Fruit fly (Drosophila melanogaster): ENCODE results near the gene CG17186.

Gene CG17186

DNA sequence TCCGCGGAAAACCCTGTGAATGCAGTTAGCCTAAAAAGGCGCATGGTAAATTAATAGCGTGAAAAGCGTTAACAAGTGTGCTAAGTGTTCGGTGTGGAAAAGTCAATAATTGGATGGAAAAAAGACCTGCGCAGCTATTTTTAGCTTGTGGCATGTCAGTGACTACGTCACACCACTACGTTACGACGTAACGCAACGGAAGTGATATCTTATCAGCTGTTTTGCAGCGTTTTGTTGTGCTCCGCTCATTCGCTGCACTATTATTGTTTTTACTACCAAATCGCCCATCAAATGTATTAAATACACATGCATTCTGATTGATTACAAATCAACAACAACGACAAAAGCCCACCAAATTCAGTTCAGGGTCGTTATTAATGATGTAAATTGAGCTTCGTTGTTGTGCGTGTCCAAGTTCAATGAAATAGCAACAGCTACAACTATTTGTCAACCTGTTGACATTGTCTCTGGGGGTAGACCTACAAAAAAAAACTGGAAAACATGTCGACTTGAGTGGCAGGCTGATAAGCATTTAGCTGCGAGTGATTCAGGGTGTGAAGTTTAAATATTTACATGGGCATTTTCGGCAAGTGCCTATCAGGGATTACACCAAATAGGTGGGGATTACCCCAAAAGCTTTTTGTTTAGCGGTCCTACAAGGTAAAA lies 29.6 kb downstream of the CG17186 start:
- no peak for TF ChIP-seq CG32264 (GFP tag; optimal IDR thresholded peaks at IDR 0.05)
- TF ChIP-seq Rel (GFP tag; optimal IDR thresholded peaks at IDR 0.05): no peak
- peak; percentile 79 for TF ChIP-seq Rel (tag; optimal IDR thresholded peaks at IDR 0.05)

DNA sequence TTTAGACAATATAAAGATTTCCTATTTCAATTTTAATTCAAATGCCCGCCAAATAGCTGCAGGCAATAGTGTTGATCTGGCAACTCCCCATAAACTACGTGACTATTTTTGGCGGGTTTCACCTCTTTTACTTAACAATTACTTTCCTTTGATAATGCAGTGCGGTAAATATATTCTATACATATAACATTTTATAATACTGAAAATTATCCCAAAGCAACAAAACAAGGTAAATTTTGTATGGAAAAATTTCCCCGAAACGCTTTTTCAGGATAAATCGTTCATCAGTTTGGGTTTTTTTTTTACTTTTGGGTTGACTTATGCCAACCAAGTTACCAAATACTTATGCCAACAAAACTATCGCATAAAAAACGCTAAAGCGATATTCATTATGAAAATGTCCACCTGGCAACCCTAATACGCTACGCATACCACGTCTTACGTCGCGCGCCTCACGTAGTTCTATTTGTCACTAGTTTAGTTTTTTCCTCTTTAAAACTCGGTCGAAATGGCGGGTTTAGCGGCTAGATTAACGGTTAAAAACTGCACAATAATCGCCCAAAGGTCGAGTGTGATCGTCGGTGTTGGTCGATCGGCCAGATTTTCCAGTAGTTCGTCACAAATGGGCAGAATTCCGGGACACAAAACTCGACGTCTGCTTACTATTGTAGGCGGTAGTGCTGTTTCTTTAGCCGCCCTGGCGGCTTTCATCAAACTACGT lies 30.3 kb downstream of the CG17186 start, which contains the start of gene MICU3:
Gene MICU3 (plus strand): TSS at position 442 of the 721 bp plus-strand sequence.
- TF ChIP-seq br (GFP tag; optimal IDR thresholded peaks at IDR 0.05): peak; percentile 59
- no peak for TF ChIP-seq GATAd (GFP tag; optimal IDR thresholded peaks at IDR 0.05)
- TF ChIP-seq dl (GFP tag; optimal IDR thresholded peaks at IDR 0.05; ENCODE audit: insufficient read depth in 1 of 2, partially characterized antibody in 2 of 2): no peak
- no peak for TF ChIP-seq Myc (optimal IDR thresholded peaks at IDR 0.05)
- TF ChIP-seq dmrt93B (GFP tag; optimal IDR thresholded peaks at IDR 0.05): peak; percentile 45
- peak; percentile 58 for TF ChIP-seq fru (GFP tag; optimal IDR thresholded peaks at IDR 0.05)
- no peak for TF ChIP-seq lola (GFP tag; optimal IDR thresholded peaks at IDR 0.05)
- TF ChIP-seq CG9705 (GFP tag; optimal IDR thresholded peaks at IDR 0.05): peak; percentile 28
- TF ChIP-seq foxo (GFP tag; optimal IDR thresholded peaks at IDR 0.05): no peak
- TF ChIP-seq HLH106 (tag; optimal IDR thresholded peaks at IDR 0.05): no peak
- TF ChIP-seq tai (GFP tag; optimal IDR thresholded peaks at IDR 0.05): peak; percentile 72
- TF ChIP-seq Dif (GFP tag; optimal IDR thresholded peaks at IDR 0.05; ENCODE audit: partially characterized antibody): no peak
- peak; percentile 66 for TF ChIP-seq Hnf4 (GFP tag; optimal IDR thresholded peaks at IDR 0.05)
- TF ChIP-seq pan (optimal IDR thresholded peaks at IDR 0.05): no peak
- TF ChIP-seq h (GFP tag; optimal IDR thresholded peaks at IDR 0.05): peak; percentile 62
- no peak for TF ChIP-seq Hr83 (GFP tag; optimal IDR thresholded peaks at IDR 0.05; ENCODE audit: poor library complexity, severe bottlenecking)
- no peak for TF ChIP-seq jim (GFP tag; optimal IDR thresholded peaks at IDR 0.05)
- no peak for TF ChIP-seq Mio (GFP tag; optimal IDR thresholded peaks at IDR 0.05)
- no peak for TF ChIP-seq usp (GFP tag; optimal IDR thresholded peaks at IDR 0.05)
- no peak for TF ChIP-seq Dfd (GFP tag; optimal IDR thresholded peaks at IDR 0.05)
- no peak for TF ChIP-seq Sp1 (GFP tag; optimal IDR thresholded peaks at IDR 0.05)
- no peak for TF ChIP-seq Rel (GFP tag; optimal IDR thresholded peaks at IDR 0.05)
- no peak for TF ChIP-seq Rel (tag; optimal IDR thresholded peaks at IDR 0.05)
- peak; percentile 40 for TF ChIP-seq sv (GFP tag; optimal IDR thresholded peaks at IDR 0.05)
- TF ChIP-seq ey (GFP tag; optimal IDR thresholded peaks at IDR 0.05): peak; percentile 50
- peak; percentile 65 for TF ChIP-seq rgr (GFP tag; optimal IDR thresholded peaks at IDR 0.05)
- TF ChIP-seq Abd-B (GFP tag; optimal IDR thresholded peaks at IDR 0.05): no peak
- no peak for TF ChIP-seq CrebA (GFP tag; optimal IDR thresholded peaks at IDR 0.05; ENCODE audit: borderline replicate concordance)
- TF ChIP-seq sage (GFP tag; optimal IDR thresholded peaks at IDR 0.05): peak; percentile 9
- TF ChIP-seq Hr78 (GFP tag; optimal IDR thresholded peaks at IDR 0.05): no peak
- TF ChIP-seq N (GFP tag; optimal IDR thresholded peaks at IDR 0.05): no peak
- TF ChIP-seq CG32264 (GFP tag; optimal IDR thresholded peaks at IDR 0.05): no peak
- TF ChIP-seq Jra (GFP tag; optimal IDR thresholded peaks at IDR 0.05): no peak
- peak; percentile 7 for TF ChIP-seq OdsH (GFP tag; optimal IDR thresholded peaks at IDR 0.05)
- peak; percentile 42 for TF ChIP-seq psq (GFP tag; optimal IDR thresholded peaks at IDR 0.05)
- TF ChIP-seq brk (GFP tag; optimal IDR thresholded peaks at IDR 0.05): no peak
- TF ChIP-seq woc (GFP tag; optimal IDR thresholded peaks at IDR 0.05): peak; percentile 37
- TF ChIP-seq Vsx2 (GFP tag; optimal IDR thresholded peaks at IDR 0.05; ENCODE audit: partially characterized antibody): no peak
- no peak for TF ChIP-seq dsf (GFP tag; optimal IDR thresholded peaks at IDR 0.05; ENCODE audit: borderline replicate concordance)
